Fruit fly (Drosophila melanogaster) whole organism, embryonic: ENCODE data around the gene ich.
A peak's percentile ranks its signal among the peaks of the same experiment; 100 is the strongest.

ENCODE experiments used
- Awh ChIP-seq: fragments of 200-800 bp; sonication (Bioruptor generic); IDR thresholded peaks from 2 replicates; pipeline ENCODE4, ENCODE4 v1.3.6; 2022; ENCODE audit warnings: missing biosample characterization, missing genetic modification characterization
- CG10565 ChIP-seq: fragments of 200-800 bp; sonication (Bioruptor generic); optimal IDR thresholded peaks from 3 replicates; lab custom pipeline; 2016; ENCODE audit warnings: missing biosample characterization, mild to moderate bottlenecking, missing genetic modification characterization
- CG11723 ChIP-seq: fragments of 200-800 bp; sonication (Bioruptor generic); optimal IDR thresholded peaks from 2 replicates; lab custom pipeline; 2017; ENCODE audit warnings: missing biosample characterization, mild to moderate bottlenecking, missing genetic modification characterization
- CG12155 ChIP-seq: fragments of 200-800 bp; sonication (Bioruptor generic); optimal IDR thresholded peaks from 3 replicates; lab custom pipeline; 2016; ENCODE audit warnings: missing biosample characterization, missing genetic modification characterization
- CG12391 ChIP-seq: fragments of 200-800 bp; sonication (Bioruptor generic); optimal IDR thresholded peaks from 3 replicates; lab custom pipeline; 2018; ENCODE audit warnings: missing biosample characterization, mild to moderate bottlenecking, missing genetic modification characterization, moderate library complexity
- CG13123 ChIP-seq: fragments of 200-800 bp; sonication (Bioruptor generic); optimal IDR thresholded peaks from 2 replicates; lab custom pipeline; 2016; ENCODE audit warnings: missing biosample characterization, missing genetic modification characterization
- CG14441 ChIP-seq: fragments of 200-800 bp; sonication (Bioruptor generic); IDR thresholded peaks from 2 replicates; pipeline ENCODE4 v1.3.6; 2022; ENCODE audit warnings: missing biosample characterization, missing genetic modification characterization
- CG14667 ChIP-seq: fragments of 200-800 bp; sonication (Bioruptor generic); IDR thresholded peaks from 2 replicates; pipeline ENCODE4 v1.3.6; 2022; ENCODE audit warnings: missing biosample characterization, missing genetic modification characterization
- CG15269 ChIP-seq: fragments of 200-800 bp; sonication (Bioruptor generic); optimal IDR thresholded peaks from 2 replicates; lab custom pipeline; 2018; ENCODE audit warnings: missing biosample characterization, mild to moderate bottlenecking, missing genetic modification characterization, moderate library complexity
- CG15696 ChIP-seq: fragments of 200-800 bp; sonication (Bioruptor generic); optimal IDR thresholded peaks from 2 replicates; lab custom pipeline; 2019; ENCODE audit warnings: missing biosample characterization, mild to moderate bottlenecking, missing genetic modification characterization, moderate library complexity
- CG17829 ChIP-seq: fragments of 200-800 bp; optimal IDR thresholded peaks from 2 replicates; lab custom pipeline; 2019; ENCODE audit warnings: missing biosample characterization, mild to moderate bottlenecking, missing genetic modification characterization, moderate library complexity
- CG18764 ChIP-seq: fragments of 200-800 bp; sonication (Bioruptor generic); optimal IDR thresholded peaks from 3 replicates; lab custom pipeline; 2016; ENCODE audit warnings: missing biosample characterization, missing genetic modification characterization
- CG2889 ChIP-seq: fragments of 200-800 bp; sonication (Bioruptor generic); IDR thresholded peaks from 3 replicates; pipeline ENCODE4 v1.3.6; 2022; ENCODE audit warnings: missing biosample characterization, missing genetic modification characterization
- CG3065 ChIP-seq: fragments of 200-800 bp; sonication (Bioruptor generic); optimal IDR thresholded peaks from 2 replicates; lab custom pipeline; 2016; ENCODE audit warnings: missing biosample characterization, missing genetic modification characterization
- CG31224 ChIP-seq: fragments of 200-800 bp; sonication (Bioruptor generic); IDR thresholded peaks from 2 replicates; pipeline ENCODE4 v1.3.6; 2022; ENCODE audit warnings: missing biosample characterization, missing genetic modification characterization
- CG31365 ChIP-seq: fragments of 200-800 bp; sonication (Bioruptor generic); optimal IDR thresholded peaks from 2 replicates; lab custom pipeline; 2018; ENCODE audit warnings: missing biosample characterization, mild to moderate bottlenecking, missing genetic modification characterization
- CG3281 ChIP-seq: fragments of 200-800 bp; sonication (Bioruptor generic); optimal IDR thresholded peaks from 3 replicates; lab custom pipeline; 2017; ENCODE audit warnings: missing biosample characterization, mild to moderate bottlenecking, missing genetic modification characterization
- CG34422 ChIP-seq: fragments of 200-800 bp; sonication (Bioruptor generic); IDR thresholded peaks from 3 replicates; pipeline ENCODE4 v1.3.6; 2022; ENCODE audit warnings: missing biosample characterization, missing genetic modification characterization
- CG3726 ChIP-seq: fragments of 200-800 bp; sonication (Bioruptor generic); IDR thresholded peaks from 3 replicates; pipeline ENCODE4, ENCODE4 v1.3.6; 2022; ENCODE audit warnings: missing biosample characterization, missing genetic modification characterization
- CG4404 ChIP-seq: fragments of 200-800 bp; sonication (Bioruptor generic); IDR thresholded peaks from 2 replicates; pipeline ENCODE4 v1.3.6; 2022; ENCODE audit warnings: missing biosample characterization, missing genetic modification characterization
- CG6689 ChIP-seq: fragments of 200-800 bp; sonication (Bioruptor generic); IDR thresholded peaks from 2 replicates; pipeline ENCODE4 v1.3.6; 2022; ENCODE audit warnings: missing biosample characterization, missing genetic modification characterization
- CG6765 ChIP-seq: fragments of 200-800 bp; sonication (Bioruptor generic); optimal IDR thresholded peaks from 3 replicates; lab custom pipeline; 2017; ENCODE audit warnings: missing biosample characterization, mild to moderate bottlenecking, missing genetic modification characterization
- CG6791 ChIP-seq: fragments of 200-800 bp; sonication (Bioruptor generic); IDR thresholded peaks from 3 replicates; pipeline ENCODE4 v1.3.6; 2022; ENCODE audit warnings: missing biosample characterization, missing genetic modification characterization; ENCODE audit not compliant: partially characterized antibody
- CG6813 ChIP-seq: fragments of 200-800 bp; sonication (Bioruptor generic); optimal IDR thresholded peaks from 2 replicates; lab custom pipeline; 2017; ENCODE audit warnings: missing biosample characterization, missing genetic modification characterization, mild to moderate bottlenecking, moderate library complexity, missing genetic modification reagents
- CG7372 ChIP-seq: fragments of 200-800 bp; sonication (Bioruptor generic); IDR thresholded peaks from 2 replicates; pipeline ENCODE4 v1.3.6; 2022; ENCODE audit warnings: missing biosample characterization, missing genetic modification characterization
- CG9609 ChIP-seq: fragments of 200-800 bp; sonication (Bioruptor generic); optimal IDR thresholded peaks from 3 replicates; lab custom pipeline; 2016; ENCODE audit warnings: missing biosample characterization, missing genetic modification characterization
- Eip74EF ChIP-seq, 2 experiments: fragments of 200-800 bp in 1 of 2; fragments of >200 bp in 1 of 2; sonication (Bioruptor generic) in 1 of 2; optimal IDR thresholded peaks; 2 replicates each; lab custom pipeline; 2017 to 2019; ENCODE audit warnings: missing biosample characterization in 2 of 2, missing genetic modification characterization in 2 of 2, mild to moderate bottlenecking in 1 of 2, moderate library complexity in 1 of 2
- Fer3 ChIP-seq: fragments of 200-800 bp; sonication (Bioruptor generic); optimal IDR thresholded peaks from 2 replicates; lab custom pipeline; 2018; ENCODE audit warnings: missing biosample characterization, mild to moderate bottlenecking, missing genetic modification characterization, moderate library complexity
- Lpt ChIP-seq: fragments of >200 bp; optimal IDR thresholded peaks from 2 replicates; lab custom pipeline; 2018; ENCODE audit warnings: missing biosample characterization, missing genetic modification characterization
- Med ChIP-seq: fragments of 200-800 bp; sonication (Bioruptor generic); peaks from one replicate; lab custom pipeline; 2016; ENCODE audit warnings: missing biosample characterization, missing genetic modification characterization, mild to moderate bottlenecking, inconsistent platforms, moderate library complexity
- Meics ChIP-seq: fragments of 200-800 bp; sonication (Bioruptor generic); optimal IDR thresholded peaks from 2 replicates; lab custom pipeline; 2017; ENCODE audit warnings: missing biosample characterization, mild to moderate bottlenecking, missing genetic modification characterization
- Mes4 ChIP-seq: fragments of 200-800 bp; sonication (Bioruptor generic); optimal IDR thresholded peaks from 2 replicates; lab custom pipeline; 2016; ENCODE audit warnings: missing biosample characterization, missing genetic modification characterization
- NC2α ChIP-seq: fragments of 200-800 bp; sonication (Bioruptor generic); optimal IDR thresholded peaks from 2 replicates; lab custom pipeline; 2016; ENCODE audit warnings: missing biosample characterization, missing genetic modification characterization
- Ssrp ChIP-seq: fragments of 200-800 bp; sonication (Bioruptor generic); optimal IDR thresholded peaks from 2 replicates; lab custom pipeline; 2018; ENCODE audit warnings: missing biosample characterization, mild to moderate bottlenecking, missing genetic modification characterization, moderate library complexity
- Tbp ChIP-seq: fragments of >200 bp; optimal IDR thresholded peaks from 2 replicates; lab custom pipeline; 2018; ENCODE audit warnings: missing biosample characterization, missing genetic modification characterization
- al ChIP-seq: fragments of 200-800 bp; sonication (Bioruptor generic); IDR thresholded peaks from 2 replicates; pipeline ENCODE4 v1.3.6; 2022; ENCODE audit warnings: missing biosample characterization, missing genetic modification characterization
- amos ChIP-seq: fragments of 200-800 bp; sonication (Bioruptor generic); IDR thresholded peaks from 2 replicates; pipeline ENCODE4 v1.3.6; 2022; ENCODE audit warnings: missing biosample characterization, missing genetic modification characterization; ENCODE audit not compliant: partially characterized antibody
- caup ChIP-seq: fragments of 200-800 bp; sonication (Bioruptor generic); optimal IDR thresholded peaks from 3 replicates; lab custom pipeline; 2017; ENCODE audit warnings: missing biosample characterization, mild to moderate bottlenecking, missing genetic modification characterization, moderate library complexity; ENCODE audit not compliant: severe bottlenecking
- chif ChIP-seq, 2 experiments: fragments of 200-800 bp; sonication (Bioruptor generic); optimal IDR thresholded peaks; 3 replicates each; lab custom pipeline; 2016; ENCODE audit warnings: missing biosample characterization in 2 of 2, missing genetic modification characterization in 2 of 2
- crol ChIP-seq: fragments of 200-800 bp; sonication (Bioruptor generic); IDR thresholded peaks from 2 replicates; pipeline ENCODE4 v1.3.6; 2022; ENCODE audit warnings: missing biosample characterization, missing genetic modification characterization
- dan ChIP-seq: fragments of 200-800 bp; sonication (Bioruptor generic); IDR thresholded peaks from 2 replicates; pipeline ENCODE4 v1.3.6; 2022; ENCODE audit warnings: missing biosample characterization, missing genetic modification characterization
- exex ChIP-seq: fragments of 200-800 bp; sonication (Bioruptor generic); optimal IDR thresholded peaks from 4 replicates; lab custom pipeline; 2018; ENCODE audit warnings: missing biosample characterization, mild to moderate bottlenecking, missing genetic modification characterization, moderate library complexity
- jumu ChIP-seq: fragments of 200-800 bp; sonication (Bioruptor generic); optimal IDR thresholded peaks from 3 replicates; lab custom pipeline; 2016; ENCODE audit warnings: missing biosample characterization, missing genetic modification characterization
- nau ChIP-seq: fragments of 200-800 bp; sonication (Bioruptor generic); optimal IDR thresholded peaks from 3 replicates; lab custom pipeline; 2017; ENCODE audit warnings: missing biosample characterization, mild to moderate bottlenecking, missing genetic modification characterization, missing genetic modification reagents
- oc ChIP-seq: fragments of 200-800 bp; sonication (Bioruptor generic); optimal IDR thresholded peaks from 2 replicates; lab custom pipeline; 2018; ENCODE audit warnings: missing biosample characterization, mild to moderate bottlenecking, missing genetic modification characterization, moderate library complexity
- p53 ChIP-seq: fragments of 200-800 bp; sonication (Bioruptor generic); optimal IDR thresholded peaks from 2 replicates; lab custom pipeline; 2016; ENCODE audit warnings: missing biosample characterization, missing genetic modification characterization
- pnt ChIP-seq: fragments of 200-800 bp; sonication (Bioruptor generic); optimal IDR thresholded peaks from 3 replicates; lab custom pipeline; 2016; ENCODE audit warnings: missing biosample characterization, missing genetic modification characterization
- ro ChIP-seq: fragments of 200-800 bp; sonication (Bioruptor generic); IDR thresholded peaks from 2 replicates; pipeline ENCODE4 v1.3.6; 2022; ENCODE audit warnings: missing biosample characterization, missing genetic modification characterization
- salm ChIP-seq: fragments of 200-800 bp; sonication (Bioruptor generic); optimal IDR thresholded peaks from 2 replicates; lab custom pipeline; 2018; ENCODE audit warnings: missing biosample characterization, mild to moderate bottlenecking, missing genetic modification characterization
- schlank ChIP-seq: fragments of 200-800 bp; sonication (Bioruptor generic); optimal IDR thresholded peaks from 2 replicates; lab custom pipeline; 2018; ENCODE audit warnings: missing biosample characterization, mild to moderate bottlenecking, missing genetic modification characterization
- sr ChIP-seq: fragments of 200-800 bp; sonication (Bioruptor generic); IDR thresholded peaks from 3 replicates; pipeline ENCODE4 v1.3.6; 2022; ENCODE audit warnings: missing biosample characterization, missing genetic modification characterization
- tin ChIP-seq: fragments of 200-800 bp; sonication (Bioruptor generic); optimal IDR thresholded peaks from 3 replicates; lab custom pipeline; 2016; ENCODE audit warnings: missing biosample characterization, missing genetic modification characterization

Gene ich

dm6 chr3R:8960329-8960728 is 2.5 kb downstream of the ich start (continued):
- TF ChIP-seq Lpt (GFP tag; lab: Kevin White, UChicago) (no peak), CG17829 (tag; lab: Kevin White, UChicago) (peak; percentile 64), CG12391 (peak; percentile 69), CG3065 (GFP tag; lab: Kevin White, UChicago) (no peak), sr (no peak), CG15269 (tag; lab: Kevin White, UChicago) (peak; percentile 74), schlank (no peak), CG12155 (GFP tag; lab: Kevin White, UChicago) (peak; percentile 41), p53 (no peak), salm (tag; lab: Kevin White, UChicago) (peak; percentile 50), nau (peak; percentile 27), CG2889 (GFP tag; lab: Robert Waterston, UW) (0 out of 3 replicates have a peak, but pooled peaks have one; percentile 21), Tbp (GFP tag; lab: Kevin White, UChicago) (no peak), CG11723 (GFP tag; lab: Kevin White, UChicago) (peak; percentile 28), Med (GFP tag; lab: Kevin White, UChicago) (no peak), CG6791 (GFP tag; lab: Robert Waterston, UW) (no peak), CG3281 (no peak), exex (tag; lab: Kevin White, UChicago) (no peak), CG14441 (GFP tag; lab: Robert Waterston, UW) (no peak), CG7372 (GFP tag; lab: Robert Waterston, UW) (no peak), NC2α (GFP tag; lab: Kevin White, UChicago) (no peak), jumu (GFP tag; lab: Kevin White, UChicago) (no peak), al (no peak), Ssrp (tag; lab: Kevin White, UChicago) (peak; percentile 77), tin (GFP tag; lab: Kevin White, UChicago) (peak; percentile 10), CG14667 (GFP tag; lab: Robert Waterston, UW) (no peak), pnt (GFP tag; lab: Kevin White, UChicago) (no peak), CG6813 (GFP tag; lab: Kevin White, UChicago) (peak; percentile 18), amos (GFP tag; lab: Robert Waterston, UW) (no peak), CG18764 (GFP tag; lab: Kevin White, UChicago) (peak; percentile 11), ro (GFP tag; lab: Robert Waterston, UW) (0 out of 2 replicates have a peak, but pooled peaks have one; percentile 16), chif (GFP tag; optimal IDR thresholded peaks at IDR 0.05; lab: Kevin White, UChicago) (no peak), caup (GFP tag; lab: Kevin White, UChicago) (no peak), CG34422 (GFP tag; lab: Robert Waterston, UW) (no peak), Awh (GFP tag; lab: Robert Waterston, UW) (no peak), Mes4 (GFP tag; lab: Kevin White, UChicago) (no peak), CG6689 (peak; percentile 33), Meics (GFP tag; lab: Kevin White, UChicago) (peak; percentile 41), crol (GFP tag; lab: Robert Waterston, UW) (no peak), CG9609 (GFP tag; lab: Kevin White, UChicago) (no peak), CG15696 (tag; lab: Kevin White, UChicago) (peak; percentile 45), CG3726 (GFP tag; lab: Robert Waterston, UW) (no peak), CG6765 (GFP tag; lab: Kevin White, UChicago) (no peak), CG4404 (peak; percentile 26; the same call in 1 of the 2 replicates), CG10565 (no peak), Eip74EF (GFP tag; optimal IDR thresholded peaks at IDR 0.05; lab: Kevin White, UChicago) (peak in 1 of 2 experiments; percentile 67), CG13123 (GFP tag; lab: Kevin White, UChicago) (peak; percentile 8), CG31365 (tag; lab: Kevin White, UChicago) (no peak), CG31224 (no peak), oc (tag; lab: Kevin White, UChicago) (peak; percentile 40), dan (no peak), Fer3 (peak; percentile 24)
